Worm (Caenorhabditis elegans) whole organism, L1 larva: ENCODE results near the gene eel-1.

Experiments used
- nhr-47 ChIP-seq: sonication (generic microtip); optimal IDR thresholded peaks from 2 replicates; lab custom pipeline; 2016; ENCODE audit warnings: mild to moderate bottlenecking, missing genetic modification characterization, moderate library complexity, missing compliant biosample characterization
- nhr-76 ChIP-seq: sonication (generic microtip); optimal IDR thresholded peaks from 2 replicates; lab custom pipeline; 2017; ENCODE audit warnings: missing biosample characterization, missing genetic modification characterization
- pqm-1 ChIP-seq: sonication (generic microtip); optimal IDR thresholded peaks from 3 replicates; lab custom pipeline; 2017; ENCODE audit warnings: missing biosample characterization, missing genetic modification characterization
- snpc-4 ChIP-seq: fragments of 150-350 bp; optimal IDR thresholded peaks from 2 replicates; lab custom pipeline; 2014; ENCODE audit warnings: missing biosample characterization, missing genetic modification characterization
- snu-23 ChIP-seq: sonication (generic microtip); optimal IDR thresholded peaks from 2 replicates; lab custom pipeline; 2016; ENCODE audit warnings: missing genetic modification characterization, missing compliant biosample characterization
- ztf-4 ChIP-seq: fragments of 150-350 bp; optimal IDR thresholded peaks from 2 replicates; lab custom pipeline; 2014; ENCODE audit warnings: missing biosample characterization, missing genetic modification characterization

- TF ChIP-seq nhr-47 (tag; lab: Kevin White, UChicago) (peak; percentile 55), snu-23 (GFP tag; lab: Kevin White, UChicago) (peak; percentile 52), snpc-4 (tag; lab: Kevin White, UChicago) (no peak), nhr-76 (tag; lab: Kevin White, UChicago) (no peak), ztf-4 (no peak), pqm-1 (tag; lab: Kevin White, UChicago) (no peak)
Measured at ce11 chrIV:2998597-2999161, 51.2 kb downstream of the eel-1 start.
